Fruit fly (Drosophila melanogaster) whole organism, embryonic: ENCODE data around the gene Mst85C.

Source experiments
- BEAF-32 ChIP-seq: fragments of 200-800 bp; sonication (Bioruptor generic); optimal IDR thresholded peaks from 3 replicates; lab custom pipeline; 2017; ENCODE audit warnings: missing biosample characterization, missing genetic modification characterization, mild to moderate bottlenecking, moderate library complexity, missing genetic modification reagents
- Bgb ChIP-seq: fragments of 200-800 bp; sonication (Bioruptor generic); IDR thresholded peaks from 2 replicates; pipeline ENCODE4 v1.3.6; 2022; ENCODE audit warnings: missing biosample characterization, missing genetic modification characterization; ENCODE audit not compliant: partially characterized antibody
- CG10321 ChIP-seq: fragments of 200-800 bp; sonication (Bioruptor generic); IDR thresholded peaks from 2 replicates; pipeline ENCODE4 v1.3.6; 2022; ENCODE audit warnings: missing biosample characterization, missing genetic modification characterization
- CG11247 ChIP-seq: fragments of 200-800 bp; sonication (Bioruptor generic); IDR thresholded peaks from 2 replicates; pipeline ENCODE4 v1.3.6; 2022; ENCODE audit warnings: missing biosample characterization, missing genetic modification characterization
- CG12219 ChIP-seq: fragments of 200-800 bp; sonication (Bioruptor generic); optimal IDR thresholded peaks from 3 replicates; lab custom pipeline; 2018; ENCODE audit warnings: missing biosample characterization, mild to moderate bottlenecking, missing genetic modification characterization
- CG12659 ChIP-seq: fragments of 200-800 bp; sonication (Bioruptor generic); optimal IDR thresholded peaks from 3 replicates; lab custom pipeline; 2017; ENCODE audit warnings: mild to moderate bottlenecking, missing biosample characterization, missing genetic modification reagents, missing genetic modification characterization
- CG1529 ChIP-seq: fragments of 200-800 bp; sonication (Bioruptor generic); optimal IDR thresholded peaks from 3 replicates; lab custom pipeline; 2018; ENCODE audit warnings: missing biosample characterization, missing genetic modification characterization
- CG16863 ChIP-seq: fragments of 200-800 bp; sonication (Bioruptor generic); optimal IDR thresholded peaks from 3 replicates; lab custom pipeline; 2016; ENCODE audit warnings: missing biosample characterization, missing genetic modification characterization
- CG17186 ChIP-seq: fragments of 200-800 bp; sonication (Bioruptor generic); optimal IDR thresholded peaks from 3 replicates; lab custom pipeline; 2017; ENCODE audit warnings: missing biosample characterization, missing genetic modification reagents, missing genetic modification characterization
- CG17328 ChIP-seq: fragments of 200-800 bp; sonication (Bioruptor generic); IDR thresholded peaks from 2 replicates; pipeline ENCODE4 v1.3.6; 2022; ENCODE audit warnings: missing biosample characterization, missing genetic modification characterization
- CG18476 ChIP-seq: fragments of 200-800 bp; sonication (Bioruptor generic); optimal IDR thresholded peaks from 2 replicates; lab custom pipeline; 2016; ENCODE audit warnings: missing biosample characterization, mild to moderate bottlenecking, missing genetic modification characterization
- CG2120 ChIP-seq: fragments of 200-800 bp; sonication (Bioruptor generic); optimal IDR thresholded peaks from 3 replicates; lab custom pipeline; 2016; ENCODE audit warnings: missing biosample characterization, missing genetic modification characterization
- CG33213 ChIP-seq: fragments of 200-800 bp; sonication (Bioruptor generic); optimal IDR thresholded peaks from 3 replicates; lab custom pipeline; 2016; ENCODE audit warnings: missing biosample characterization, missing genetic modification characterization
- CG34422 ChIP-seq: fragments of 200-800 bp; sonication (Bioruptor generic); IDR thresholded peaks from 3 replicates; pipeline ENCODE4 v1.3.6; 2022; ENCODE audit warnings: missing biosample characterization, missing genetic modification characterization
- CG3726 ChIP-seq: fragments of 200-800 bp; sonication (Bioruptor generic); IDR thresholded peaks from 3 replicates; pipeline ENCODE4, ENCODE4 v1.3.6; 2022; ENCODE audit warnings: missing biosample characterization, missing genetic modification characterization
- CG4617 ChIP-seq: fragments of 200-800 bp; sonication (Bioruptor generic); optimal IDR thresholded peaks from 3 replicates; lab custom pipeline; 2016; ENCODE audit warnings: missing biosample characterization, missing genetic modification characterization, borderline replicate concordance
- CG4730 ChIP-seq: fragments of 200-800 bp; sonication (Bioruptor generic); IDR thresholded peaks from 2 replicates; pipeline ENCODE4 v1.3.6; 2022; ENCODE audit warnings: missing biosample characterization, missing genetic modification characterization
- CG6765 ChIP-seq: fragments of 200-800 bp; sonication (Bioruptor generic); optimal IDR thresholded peaks from 3 replicates; lab custom pipeline; 2017; ENCODE audit warnings: missing biosample characterization, mild to moderate bottlenecking, missing genetic modification characterization
- CG8924 ChIP-seq: fragments of 200-800 bp; optimal IDR thresholded peaks from 3 replicates; lab custom pipeline; 2019; ENCODE audit warnings: missing biosample characterization, mild to moderate bottlenecking, missing genetic modification characterization, moderate library complexity
- CG9797 ChIP-seq: fragments of 200-800 bp; sonication (Bioruptor generic); optimal IDR thresholded peaks from 3 replicates; lab custom pipeline; 2018; ENCODE audit warnings: missing biosample characterization, mild to moderate bottlenecking, missing genetic modification characterization
- Dbx ChIP-seq: fragments of 200-800 bp; sonication (Bioruptor generic); IDR thresholded peaks from 3 replicates; pipeline ENCODE4 v1.3.6; 2022; ENCODE audit warnings: missing biosample characterization, missing genetic modification characterization
- Fer3 ChIP-seq: fragments of 200-800 bp; sonication (Bioruptor generic); optimal IDR thresholded peaks from 2 replicates; lab custom pipeline; 2018; ENCODE audit warnings: missing biosample characterization, mild to moderate bottlenecking, missing genetic modification characterization, moderate library complexity
- HLH3B ChIP-seq: fragments of 200-800 bp; sonication (Bioruptor generic); IDR thresholded peaks from 2 replicates; pipeline ENCODE4 v1.3.6; 2022; ENCODE audit warnings: missing biosample characterization, missing genetic modification characterization
- Hr78 ChIP-seq, 2 experiments: fragments of 200-800 bp in 1 of 2; fragments of >200 bp in 1 of 2; sonication (Bioruptor generic) in 1 of 2; optimal IDR thresholded peaks; 2 replicates each; lab custom pipeline; 2017 to 2019; ENCODE audit warnings: missing biosample characterization in 2 of 2, missing genetic modification characterization in 2 of 2, mild to moderate bottlenecking in 1 of 2, moderate library complexity in 1 of 2
- MESR4 ChIP-seq: fragments of 200-800 bp; sonication (Bioruptor generic); optimal IDR thresholded peaks from 2 replicates; lab custom pipeline; 2018; ENCODE audit warnings: missing biosample characterization, mild to moderate bottlenecking, missing genetic modification characterization, moderate library complexity
- Neu2 ChIP-seq: fragments of 200-800 bp; sonication (Bioruptor generic); optimal IDR thresholded peaks from 3 replicates; lab custom pipeline; 2016; ENCODE audit warnings: missing biosample characterization, missing genetic modification characterization, borderline replicate concordance
- YL-1 ChIP-seq: fragments of 200-800 bp; sonication (Bioruptor generic); optimal IDR thresholded peaks from 3 replicates; lab custom pipeline; 2017; ENCODE audit warnings: missing biosample characterization, mild to moderate bottlenecking, missing genetic modification characterization
- br ChIP-seq: fragments of >200 bp; optimal IDR thresholded peaks from 2 replicates; lab custom pipeline; 2017
- cato ChIP-seq: fragments of 200-800 bp; sonication (Bioruptor generic); optimal IDR thresholded peaks from 2 replicates; lab custom pipeline; 2016; ENCODE audit warnings: missing biosample characterization, missing genetic modification characterization, borderline replicate concordance
- ci ChIP-seq: fragments of 200-800 bp; sonication (Bioruptor generic); IDR thresholded peaks from 3 replicates; pipeline ENCODE4 v1.3.6; 2022; ENCODE audit warnings: missing biosample characterization, missing genetic modification characterization
- emc ChIP-seq: fragments of 200-800 bp; sonication (Bioruptor generic); optimal IDR thresholded peaks from 2 replicates; lab custom pipeline; 2016; ENCODE audit warnings: missing biosample characterization, missing genetic modification characterization
- fd64A ChIP-seq: fragments of 200-800 bp; sonication (Bioruptor generic); optimal IDR thresholded peaks from 3 replicates; lab custom pipeline; 2018; ENCODE audit warnings: missing biosample characterization, mild to moderate bottlenecking, missing genetic modification characterization
- gfzf ChIP-seq: fragments of 200-800 bp; sonication (Bioruptor generic); optimal IDR thresholded peaks from 2 replicates; lab custom pipeline; 2016; ENCODE audit warnings: missing biosample characterization, mild to moderate bottlenecking, missing genetic modification characterization, moderate library complexity
- insv ChIP-seq, 2 experiments: fragments of 200-800 bp; sonication (Bioruptor generic); optimal IDR thresholded peaks; 3 replicates each; lab custom pipeline; 2016 to 2018; ENCODE audit warnings: missing biosample characterization in 2 of 2, missing genetic modification characterization in 2 of 2
- jigr1 ChIP-seq: fragments of 200-800 bp; sonication (Bioruptor generic); IDR thresholded peaks from 3 replicates; pipeline ENCODE4 v1.3.6; 2022; ENCODE audit warnings: missing biosample characterization, missing genetic modification characterization
- jumu ChIP-seq: fragments of 200-800 bp; sonication (Bioruptor generic); optimal IDR thresholded peaks from 3 replicates; lab custom pipeline; 2016; ENCODE audit warnings: missing biosample characterization, missing genetic modification characterization
- ken ChIP-seq: fragments of 200-800 bp; sonication (Bioruptor generic); IDR thresholded peaks from 3 replicates; pipeline ENCODE4 v1.3.6; 2022; ENCODE audit warnings: missing biosample characterization, missing genetic modification characterization
- lab ChIP-seq: fragments of 200-800 bp; sonication (Bioruptor generic); optimal IDR thresholded peaks from 3 replicates; lab custom pipeline; 2017; ENCODE audit warnings: missing biosample characterization, missing genetic modification characterization, mild to moderate bottlenecking, moderate library complexity, missing genetic modification reagents
- nau ChIP-seq: fragments of 200-800 bp; sonication (Bioruptor generic); optimal IDR thresholded peaks from 3 replicates; lab custom pipeline; 2017; ENCODE audit warnings: missing biosample characterization, mild to moderate bottlenecking, missing genetic modification characterization, missing genetic modification reagents
- odd ChIP-seq: fragments of 200-800 bp; sonication (Bioruptor generic); optimal IDR thresholded peaks from 2 replicates; lab custom pipeline; 2017; ENCODE audit warnings: missing biosample characterization, mild to moderate bottlenecking, missing genetic modification characterization
- otp ChIP-seq: fragments of 200-800 bp; sonication (Bioruptor generic); IDR thresholded peaks from 3 replicates; pipeline ENCODE4, ENCODE4 v1.3.6; 2022; ENCODE audit warnings: missing biosample characterization, missing genetic modification characterization
- prd ChIP-seq, 3 experiments: fragments of >200 bp in 2 of 3; fragments of 200-800 bp in 1 of 3; sonication (Bioruptor generic) in 1 of 3; optimal IDR thresholded peaks in 2 of 3; IDR thresholded peaks in 1 of 3; 2 replicates in 2 of 3; 3 replicates in 1 of 3; pipeline versions ENCODE4 v1.3.6 to Lab custom; 2017 to 2022; ENCODE audit warnings: missing biosample characterization in 1 of 3, missing genetic modification characterization in 1 of 3
- pum ChIP-seq: fragments of 200-800 bp; sonication (Bioruptor generic); optimal IDR thresholded peaks from 2 replicates; lab custom pipeline; 2016; ENCODE audit warnings: missing biosample characterization, missing genetic modification characterization
- pzg ChIP-seq: fragments of 200-800 bp; sonication (Bioruptor generic); optimal IDR thresholded peaks from 3 replicates; lab custom pipeline; 2018; ENCODE audit warnings: missing biosample characterization, mild to moderate bottlenecking, missing genetic modification characterization, moderate library complexity
- sens ChIP-seq: fragments of 200-800 bp; sonication (Bioruptor generic); peaks from one replicate; lab custom pipeline; 2016; ENCODE audit warnings: missing biosample characterization, missing genetic modification characterization
- slou ChIP-seq: fragments of 200-800 bp; sonication (Bioruptor generic); optimal IDR thresholded peaks from 3 replicates; lab custom pipeline; 2016; ENCODE audit warnings: missing biosample characterization, missing genetic modification characterization
- stwl ChIP-seq: fragments of 200-800 bp; sonication (Bioruptor generic); optimal IDR thresholded peaks from 3 replicates; lab custom pipeline; 2018; ENCODE audit warnings: missing biosample characterization, mild to moderate bottlenecking, missing genetic modification characterization, moderate library complexity
- usp ChIP-seq: fragments of >200 bp; optimal IDR thresholded peaks from 2 replicates; lab custom pipeline; 2017; ENCODE audit warnings: missing biosample characterization, missing genetic modification characterization
- wek ChIP-seq: fragments of 200-800 bp; sonication (Bioruptor generic); optimal IDR thresholded peaks from 3 replicates; lab custom pipeline; 2018; ENCODE audit warnings: missing biosample characterization, mild to moderate bottlenecking, missing genetic modification characterization, moderate library complexity
- z ChIP-seq: fragments of 200-800 bp; sonication (Bioruptor generic); IDR thresholded peaks from 3 replicates; pipeline ENCODE4 v1.3.6; 2022; ENCODE audit warnings: missing biosample characterization, missing genetic modification characterization

Gene Mst85C

DNA sequence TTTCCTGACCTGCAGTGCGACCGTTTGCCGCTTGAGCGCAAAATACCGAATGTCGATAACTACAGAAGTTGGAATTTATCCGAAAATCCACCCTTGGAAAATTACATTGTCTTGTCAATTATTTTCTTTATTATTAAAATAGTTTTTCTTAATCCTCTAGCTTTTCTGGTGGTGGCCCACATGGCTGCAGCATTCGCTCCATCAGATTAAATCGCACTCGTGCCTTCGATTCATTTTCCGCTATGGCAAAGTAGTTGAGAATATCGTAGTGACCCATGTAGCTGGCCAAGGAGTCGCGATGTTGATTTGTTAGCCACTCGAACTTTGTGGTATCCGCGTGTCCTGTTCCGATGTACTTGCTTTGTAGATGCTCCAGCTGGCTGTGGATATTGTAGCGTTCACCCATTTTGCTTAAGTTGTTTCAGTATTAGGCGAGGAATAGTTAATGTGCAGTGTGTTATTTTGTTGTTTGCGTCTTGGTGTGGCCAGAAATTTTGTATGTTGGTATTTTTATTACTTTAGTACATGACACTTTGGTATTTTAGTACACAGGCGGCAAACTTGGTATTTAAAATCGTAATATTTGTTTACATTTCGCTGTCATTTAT lies 33.5 kb upstream of the Mst85C start, which contains the start of the genes Kcmf1, Sf3b5 and CG11986:
Gene Kcmf1, minus strand, starts transcription at position 51 of the 608 bp plus-strand sequence.
Gene Sf3b5, minus strand, starts transcription at position 483 of the 608 bp plus-strand sequence.
Gene CG11986, plus strand, starts transcription at position 588 of the 608 bp plus-strand sequence.
- TF ChIP-seq odd (GFP tag; lab: Kevin White, UChicago) (no peak), z (GFP tag; lab: Robert Waterston, UW) (no peak), cato (GFP tag; lab: Kevin White, UChicago) (no peak), CG12659 (GFP tag; lab: Kevin White, UChicago) (peak; percentile 13), nau (GFP tag; lab: Kevin White, UChicago) (no peak), insv (GFP tag; optimal IDR thresholded peaks at IDR 0.05; lab: Kevin White, UChicago) (no peak), emc (GFP tag; lab: Kevin White, UChicago) (no peak), gfzf (GFP tag; lab: Kevin White, UChicago) (peak; percentile 72), br (lab: Kevin White, UChicago) (no peak), MESR4 (peak; percentile 49), CG33213 (GFP tag; lab: Kevin White, UChicago) (no peak), slou (GFP tag; lab: Kevin White, UChicago) (no peak), Fer3 (tag; lab: Kevin White, UChicago) (no peak), CG10321 (no peak), ci (GFP tag; lab: Robert Waterston, UW) (no peak), CG8924 (tag; lab: Kevin White, UChicago) (peak; percentile 20), sens (GFP tag; lab: Kevin White, UChicago) (peak; percentile 57), CG2120 (GFP tag; lab: Kevin White, UChicago) (no peak), CG16863 (no peak), jigr1 (GFP tag; lab: Robert Waterston, UW) (no peak), CG1529 (no peak), Hr78 (GFP tag; optimal IDR thresholded peaks at IDR 0.05; lab: Kevin White, UChicago) (peak in 1 of 2 experiments; percentile 12), jumu (no peak), YL-1 (peak; percentile 22), CG17186 (GFP tag; lab: Kevin White, UChicago) (peak; percentile 4), fd64A (GFP tag; lab: Kevin White, UChicago) (no peak), wek (GFP tag; lab: Kevin White, UChicago) (no peak), pum (GFP tag; lab: Kevin White, UChicago) (no peak), CG11247 (no peak), CG4730 (GFP tag; lab: Robert Waterston, UW) (no peak), pzg (peak; percentile 36), prd (optimal IDR thresholded peaks at IDR 0.05; lab: Kevin White, UChicago) (no peak), prd (GFP tag; IDR thresholded peaks at IDR 0.05; lab: Robert Waterston, UW) (no peak), CG3726 (GFP tag; lab: Robert Waterston, UW) (no peak), CG6765 (GFP tag; lab: Kevin White, UChicago) (no peak), HLH3B (no peak), CG18476 (GFP tag; lab: Kevin White, UChicago) (no peak), Dbx (GFP tag; lab: Robert Waterston, UW) (no peak), ken (GFP tag; lab: Robert Waterston, UW) (no peak), CG12219 (no peak), Neu2 (GFP tag; lab: Kevin White, UChicago) (no peak), otp (GFP tag; lab: Robert Waterston, UW) (no peak), lab (GFP tag; lab: Kevin White, UChicago) (no peak), CG9797 (GFP tag; lab: Kevin White, UChicago) (peak; percentile 74), CG4617 (GFP tag; lab: Kevin White, UChicago) (peak; percentile 74), usp (GFP tag; lab: Kevin White, UChicago) (no peak), Bgb (GFP tag; lab: Robert Waterston, UW) (peak; percentile 8; the same call in 1 of the 2 replicates), CG34422 (no peak), stwl (tag; lab: Kevin White, UChicago) (peak; percentile 5), CG17328 (no peak), BEAF-32 (GFP tag; lab: Kevin White, UChicago) (peak; percentile 32)
